Worm (Caenorhabditis elegans): ENCODE results near the gene R02D5.24.

Gene R02D5.24

DNA sequence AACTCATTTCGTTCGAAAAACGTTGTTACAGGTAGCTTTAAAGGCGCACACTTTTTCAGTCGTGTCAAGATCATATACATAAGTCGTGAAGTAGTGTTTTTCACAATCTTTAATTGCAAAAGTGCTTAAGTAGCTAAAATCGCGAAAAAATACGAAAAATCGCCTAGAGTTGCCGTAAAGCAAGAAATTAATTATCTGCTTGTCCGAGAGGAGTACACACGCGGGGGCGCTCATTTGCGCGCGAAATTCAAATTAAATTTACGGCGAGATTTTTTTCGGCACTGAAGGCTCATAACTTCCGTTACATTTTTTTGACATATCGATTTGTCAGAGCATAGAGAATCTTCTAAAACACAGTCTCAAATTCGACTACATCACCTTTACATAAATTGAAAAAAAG lies 41.0 kb upstream of the R02D5.24 start (continued):
- TF ChIP-seq C17E4.6 (GFP tag; IDR thresholded peaks at IDR 0.05) (no peak), Y53F4B.3 (GFP tag; IDR thresholded peaks at IDR 0.05) (no peak), egl-18 (GFP tag; IDR thresholded peaks at IDR 0.05) (no peak), hsf-1 (GFP tag; IDR thresholded peaks at IDR 0.05) (no peak), him-1 (tag; optimal IDR thresholded peaks at IDR 0.05) (peak; percentile 17), chd-7 (tag; optimal IDR thresholded peaks at IDR 0.05) (no peak), atf-7 (tag; optimal IDR thresholded peaks at IDR 0.05) (no peak), attf-6 (GFP tag; IDR thresholded peaks at IDR 0.05) (no peak), F33H1.4 (GFP tag; IDR thresholded peaks at IDR 0.05) (0 out of 2 replicates have a peak, but pooled peaks have one; percentile 11), F23B12.7 (tag; optimal IDR thresholded peaks at IDR 0.05; ENCODE audit: insufficient read depth) (no peak), xnd-1 (tag; optimal IDR thresholded peaks at IDR 0.05) (peak; percentile 5), mel-28 (tag; optimal IDR thresholded peaks at IDR 0.05; ENCODE audit: borderline replicate concordance) (no peak), snpc-3.4 (tag; optimal IDR thresholded peaks at IDR 0.05) (no peak), sea-2 (GFP tag; IDR thresholded peaks at IDR 0.05) (no peak), F39B2.1 (GFP tag; IDR thresholded peaks at IDR 0.05) (no peak), dpff-1 (tag; optimal IDR thresholded peaks at IDR 0.05) (no peak), tbx-9 (tag; optimal IDR thresholded peaks at IDR 0.05; ENCODE audit: borderline replicate concordance) (no peak), ceh-100 (GFP tag; IDR thresholded peaks at IDR 0.05) (no peak), unc-62 (GFP tag; optimal IDR thresholded peaks at IDR 0.05) (no peak), madf-8 (GFP tag; conservative IDR thresholded peaks at IDR 0.05) (no peak), nhr-179 (tag; optimal IDR thresholded peaks at IDR 0.05) (no peak), bed-2 (GFP tag; IDR thresholded peaks at IDR 0.05) (no peak), dox-1 (GFP tag; IDR thresholded peaks at IDR 0.05) (no peak), T26A5.8 (tag; optimal IDR thresholded peaks at IDR 0.05) (no peak)

DNA sequence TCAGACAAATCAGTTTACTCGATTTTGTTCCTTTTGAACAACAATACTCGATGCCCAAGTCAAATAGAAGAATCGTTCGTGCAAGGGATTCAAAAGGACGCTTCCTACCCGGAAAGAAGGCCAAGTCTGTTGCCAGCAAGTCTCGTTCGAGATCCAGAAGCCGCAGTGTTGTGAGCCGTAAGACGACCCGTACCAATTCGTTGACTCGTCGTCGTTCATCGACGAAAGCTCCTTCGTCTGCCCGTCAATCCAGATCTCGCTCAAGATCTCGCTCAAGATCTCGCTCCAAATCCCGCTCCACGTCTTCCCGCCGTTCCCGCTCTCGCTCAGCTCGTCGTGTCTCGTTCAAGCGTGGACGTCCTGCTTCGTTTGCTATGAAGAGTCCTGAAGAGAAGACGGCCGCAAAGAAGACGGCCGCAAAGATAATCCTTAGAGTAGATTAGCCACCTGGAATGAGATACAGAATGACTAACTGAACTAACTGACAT lies 40.5 kb upstream of the R02D5.24 start, which contains the start of gene F08H9.2:
Gene F08H9.2 (plus strand): TSS at position 51 of the 488 bp plus-strand sequence.
- TF ChIP-seq nfyb-1 (GFP tag; IDR thresholded peaks at IDR 0.05) (0 out of 2 replicates have a peak, but pooled peaks have one; percentile 15), let-607 (tag; optimal IDR thresholded peaks at IDR 0.05) (no peak), zfh-2 (GFP tag; conservative IDR thresholded peaks at IDR 0.05) (peak; percentile 76)

DNA sequence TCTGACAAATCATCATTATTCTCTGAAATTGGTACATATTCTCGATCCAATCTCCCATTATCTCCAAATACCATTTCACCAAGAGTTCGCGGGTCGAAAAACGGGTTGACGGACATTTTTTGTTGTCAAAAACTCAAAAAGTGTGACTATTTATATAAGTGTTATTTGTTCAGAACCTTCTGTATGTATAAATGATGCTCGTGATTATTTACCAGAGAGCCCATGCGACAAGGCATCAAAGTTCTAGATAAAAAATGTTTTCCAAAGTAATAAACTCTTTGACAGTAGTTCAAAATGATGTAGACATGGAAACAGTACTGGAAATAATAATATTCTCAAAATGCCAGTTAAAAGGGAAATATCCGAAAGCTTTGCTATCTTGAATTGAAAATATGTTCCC lies 38.5 kb upstream of the R02D5.24 start:
- TF ChIP-seq nfya-2 (GFP tag; IDR thresholded peaks at IDR 0.05) = no peak
- TF ChIP-seq ztf-6 (GFP tag; IDR thresholded peaks at IDR 0.05) = no peak
- no peak for TF ChIP-seq dox-1 (GFP tag; IDR thresholded peaks at IDR 0.05)
- no peak for TF ChIP-seq K12H6.12 (tag; optimal IDR thresholded peaks at IDR 0.05)

DNA sequence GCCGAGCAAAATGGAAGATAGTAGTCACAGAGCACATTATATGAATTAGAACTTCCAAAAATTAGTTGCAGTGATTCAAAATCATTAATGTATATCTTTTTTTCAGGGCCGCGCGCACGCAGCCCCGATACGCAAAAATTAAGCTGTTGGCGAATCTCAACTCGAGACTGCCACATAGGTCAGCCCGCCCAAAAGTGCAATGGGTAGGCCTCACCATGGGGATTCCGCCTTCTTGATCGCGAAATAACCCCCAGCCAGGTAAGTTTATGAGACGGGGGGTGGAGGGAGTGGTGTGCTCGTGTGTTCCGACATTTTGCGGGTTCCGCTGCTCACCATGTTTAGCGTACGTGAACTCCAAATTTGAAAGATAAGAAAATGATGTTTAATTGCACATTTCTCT lies 38.1 kb upstream of the R02D5.24 start, which contains the start of gene F08H9.3:
Gene F08H9.3 (minus strand): TSS at position 252 of the 400 bp plus-strand sequence.
- TF ChIP-seq efl-1 (GFP tag; optimal IDR thresholded peaks at IDR 0.05) (peak; percentile 10), snpc-1.1 (tag; optimal IDR thresholded peaks at IDR 0.05; ENCODE audit: insufficient read depth) (peak; percentile 93), repo-1 (tag; optimal IDR thresholded peaks at IDR 0.05) (peak; percentile 18), bed-2 (GFP tag; IDR thresholded peaks at IDR 0.05) (0 out of 2 replicates have a peak, but pooled peaks have one; percentile 48), him-1 (tag; optimal IDR thresholded peaks at IDR 0.05) (peak; percentile 90), dox-1 (GFP tag; IDR thresholded peaks at IDR 0.05) (peak; percentile 84), tlf-1 (GFP tag; optimal IDR thresholded peaks at IDR 0.05) (peak; percentile 6), nfyb-1 (GFP tag; IDR thresholded peaks at IDR 0.05) (0 out of 2 replicates have a peak, but pooled peaks have one; percentile 58), egrh-3 (GFP tag; IDR thresholded peaks at IDR 0.05) (peak; percentile 62), egl-44 (GFP tag; IDR thresholded peaks at IDR 0.05) (0 out of 2 replicates have a peak, but pooled peaks have one; percentile 63), pbrm-1 (GFP tag; IDR thresholded peaks at IDR 0.05) (peak; percentile 75), attf-6 (GFP tag; IDR thresholded peaks at IDR 0.05) (peak; percentile 88), hmg-1.2 (GFP tag; IDR thresholded peaks at IDR 0.05) (peak; percentile 95), lin-26 (GFP tag; IDR thresholded peaks at IDR 0.05) (peak; percentile 69; the same call in 1 of the 2 replicates), tbp1 (GFP tag; optimal IDR thresholded peaks at IDR 0.05) (peak; percentile 69), B0336.3 (GFP tag; IDR thresholded peaks at IDR 0.05) (peak; percentile 52; the same call in 1 of the 2 replicates), D2030.7 (GFP tag; IDR thresholded peaks at IDR 0.05) (peak; percentile 82), ceh-100 (GFP tag; IDR thresholded peaks at IDR 0.05) (peak; percentile 63), hsf-1 (GFP tag; IDR thresholded peaks at IDR 0.05) (peak; percentile 57; the same call in 1 of the 2 replicates), Y79H2A.3 (GFP tag; conservative IDR thresholded peaks at IDR 0.05) (peak; percentile 82)
